Fruit fly (Drosophila melanogaster) Kc167 (cell line): ENCODE measurements around the gene CG7227.

Experiments used
- Myc ChIP-seq: fragments of >200 bp; optimal IDR thresholded peaks from 2 replicates; lab custom pipeline; 2017; ENCODE audit warnings: missing external identifiers
- Sin3A ChIP-seq: fragments of >200 bp; optimal IDR thresholded peaks from 2 replicates; lab custom pipeline; 2018; ENCODE audit warnings: missing external identifiers
- h ChIP-seq: fragments of >200 bp; optimal IDR thresholded peaks from 3 replicates; lab custom pipeline; 2018; ENCODE audit warnings: missing external identifiers
- insv ChIP-seq: fragments of >200 bp; optimal IDR thresholded peaks from 3 replicates; lab custom pipeline; 2018; ENCODE audit warnings: missing external identifiers
- psq ChIP-seq: fragments of >200 bp; optimal IDR thresholded peaks from 2 replicates; lab custom pipeline; 2017; ENCODE audit warnings: missing external identifiers
- ttk ChIP-seq: sonication (Bioruptor generic); optimal IDR thresholded peaks from 2 replicates; lab custom pipeline; 2017; ENCODE audit warnings: missing external identifiers

Gene CG7227

dm6 chr2L:7976738-7977137 is 21.2 kb downstream of the CG7227 start:
- no peak for TF ChIP-seq h (lab: Kevin White, UChicago)
- TF ChIP-seq psq (lab: Kevin White, UChicago) = no peak
- TF ChIP-seq Myc (lab: Kevin White, UChicago) = no peak
- no peak for TF ChIP-seq Sin3A (lab: Kevin White, UChicago)
- TF ChIP-seq insv (lab: Kevin White, UChicago) = no peak
- no peak for TF ChIP-seq ttk (lab: Kevin White, UChicago)

- TF ChIP-seq insv (lab: Kevin White, UChicago) (no peak), Myc (lab: Kevin White, UChicago) (no peak), h (lab: Kevin White, UChicago) (no peak), psq (lab: Kevin White, UChicago) (no peak), Sin3A (lab: Kevin White, UChicago) (no peak), ttk (lab: Kevin White, UChicago) (no peak)
Measured at dm6 chr2L:7973470-7974207, 24.3 kb downstream of the CG7227 start.

dm6 chr2L:7971423-7971822 is 26.5 kb downstream of the CG7227 start:
- TF ChIP-seq Sin3A (lab: Kevin White, UChicago) (no peak), ttk (lab: Kevin White, UChicago) (no peak), Myc (lab: Kevin White, UChicago) (no peak), h (lab: Kevin White, UChicago) (no peak), psq (lab: Kevin White, UChicago) (no peak), insv (lab: Kevin White, UChicago) (no peak)

DNA sequence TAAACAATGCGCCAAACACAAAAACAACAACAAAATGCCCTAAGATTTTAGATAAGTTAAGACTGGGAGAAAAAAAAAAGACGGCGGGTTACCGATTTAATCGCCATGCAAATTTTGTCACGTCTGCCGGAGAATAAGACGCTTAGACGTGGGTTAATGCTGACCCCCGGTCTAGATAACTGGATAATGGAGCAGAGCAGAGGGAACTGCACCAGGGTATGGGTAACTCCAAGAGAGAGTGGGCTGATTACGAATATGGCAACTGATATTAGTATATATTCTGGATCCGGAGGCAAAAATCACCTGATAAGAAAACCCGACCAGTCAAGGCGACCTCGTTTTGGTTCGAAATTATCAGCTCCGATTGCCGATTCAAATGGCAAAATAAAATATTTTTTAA is 27.9 kb downstream of the CG7227 start:
- TF ChIP-seq Myc (lab: Kevin White, UChicago) = no peak
- TF ChIP-seq insv (lab: Kevin White, UChicago) = no peak
- no peak for TF ChIP-seq psq (lab: Kevin White, UChicago)
- no peak for TF ChIP-seq Sin3A (lab: Kevin White, UChicago)
- no peak for TF ChIP-seq h (lab: Kevin White, UChicago)
- no peak for TF ChIP-seq ttk (lab: Kevin White, UChicago)

DNA sequence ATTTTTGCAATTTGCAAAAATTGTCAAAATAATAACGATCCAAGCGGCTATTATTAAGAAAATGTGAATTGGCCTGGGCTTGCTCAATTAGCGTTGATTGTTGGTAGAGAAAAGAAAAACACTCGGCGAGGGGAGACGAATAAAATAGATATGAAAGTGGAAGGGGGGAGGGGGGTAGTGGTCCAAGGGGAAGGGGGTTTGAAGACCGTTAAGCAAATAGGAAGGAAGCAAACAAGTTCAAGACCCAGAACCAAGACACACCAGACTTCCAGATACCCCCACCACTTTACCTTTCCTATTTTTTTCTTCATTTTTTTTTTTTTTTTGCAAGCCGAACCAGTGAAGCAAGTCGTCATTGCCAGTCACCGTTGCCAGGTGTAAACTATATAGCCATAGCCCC is 28.6 kb downstream of the CG7227 start:
- no peak for TF ChIP-seq Sin3A (lab: Kevin White, UChicago)
- TF ChIP-seq insv (lab: Kevin White, UChicago) = no peak
- TF ChIP-seq h (lab: Kevin White, UChicago) = no peak
- TF ChIP-seq Myc (lab: Kevin White, UChicago) = no peak
- no peak for TF ChIP-seq psq (lab: Kevin White, UChicago)
- TF ChIP-seq ttk (lab: Kevin White, UChicago) = no peak

DNA sequence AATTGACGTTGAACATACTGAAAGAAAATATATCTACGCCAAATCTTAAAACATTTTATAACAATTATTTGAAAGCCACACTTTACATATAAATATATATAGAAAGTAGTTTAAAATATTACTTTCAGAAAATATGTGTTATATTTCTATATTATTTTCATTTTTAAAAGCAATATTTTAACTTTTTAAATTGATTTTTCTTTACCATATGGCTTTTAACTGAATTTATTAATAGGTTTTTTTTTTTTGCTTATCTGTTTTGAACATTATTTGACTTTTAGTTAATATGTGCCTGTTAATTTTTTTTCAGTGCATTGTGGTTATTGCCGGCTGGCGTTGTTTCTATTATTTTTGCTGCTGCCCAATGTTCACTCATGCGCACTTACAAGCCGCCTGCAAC is 29.9 kb downstream of the CG7227 start:
- no peak for TF ChIP-seq Myc (lab: Kevin White, UChicago)
- no peak for TF ChIP-seq insv (lab: Kevin White, UChicago)
- TF ChIP-seq ttk (lab: Kevin White, UChicago) = no peak
- TF ChIP-seq Sin3A (lab: Kevin White, UChicago) = no peak
- TF ChIP-seq h (lab: Kevin White, UChicago) = no peak
- TF ChIP-seq psq (lab: Kevin White, UChicago) = no peak

DNA sequence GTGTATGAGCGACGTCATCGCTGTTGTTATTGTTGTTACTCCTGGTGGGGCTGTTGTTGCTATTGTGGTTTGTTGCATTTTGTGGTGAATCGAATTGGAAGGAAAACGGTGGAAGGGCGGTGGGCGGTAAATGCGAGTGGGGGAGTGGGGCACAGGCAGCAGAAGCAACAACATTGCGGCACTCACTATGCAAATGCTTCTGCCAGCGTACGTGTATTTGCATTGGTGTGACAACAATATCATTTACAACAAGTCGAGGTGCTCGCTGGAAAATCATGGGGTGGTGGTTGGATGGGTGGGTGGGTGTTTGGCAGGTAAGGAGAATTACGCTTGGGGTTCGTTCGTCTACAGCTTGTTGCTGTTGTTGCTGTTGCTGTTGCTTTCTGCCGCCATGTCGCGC is 30.3 kb downstream of the CG7227 start:
- TF ChIP-seq Sin3A (lab: Kevin White, UChicago) (no peak), h (lab: Kevin White, UChicago) (no peak), psq (lab: Kevin White, UChicago) (no peak), insv (lab: Kevin White, UChicago) (no peak), ttk (lab: Kevin White, UChicago) (no peak), Myc (lab: Kevin White, UChicago) (no peak)

DNA sequence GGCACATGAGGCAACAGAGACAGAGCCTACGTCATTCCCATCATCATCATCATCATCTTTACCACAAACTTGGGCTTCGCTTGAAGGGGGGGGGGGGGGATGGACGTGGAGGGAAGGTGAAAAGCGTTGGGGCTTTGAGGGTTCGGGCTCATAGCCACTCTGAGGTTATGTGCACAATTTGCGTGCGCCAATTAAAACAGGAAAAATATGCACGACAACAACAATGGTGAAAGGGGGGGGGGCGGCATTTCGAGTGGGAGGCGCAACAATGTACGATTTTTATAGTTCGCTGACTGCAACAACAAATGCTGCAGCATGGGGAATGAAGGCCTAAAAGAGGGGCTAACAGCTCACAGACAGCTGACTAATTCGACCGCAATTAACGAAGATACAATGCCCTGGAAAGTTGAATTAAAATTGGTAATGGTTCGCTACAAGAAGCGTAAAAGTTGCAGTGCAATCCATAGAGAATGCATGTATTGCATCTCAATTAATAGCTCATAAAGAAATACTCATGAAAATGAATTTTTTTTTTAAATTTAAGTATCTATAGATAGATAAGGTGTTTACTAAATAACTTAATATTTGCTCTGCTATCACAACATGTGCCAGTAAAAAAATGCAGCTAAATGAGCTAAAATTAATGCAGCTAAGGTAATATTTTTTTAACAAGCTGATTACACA is 30.9 kb downstream of the CG7227 start:
- no peak for TF ChIP-seq ttk (lab: Kevin White, UChicago)
- TF ChIP-seq insv (lab: Kevin White, UChicago) = no peak
- TF ChIP-seq psq (lab: Kevin White, UChicago) = no peak
- TF ChIP-seq h (lab: Kevin White, UChicago) = no peak
- TF ChIP-seq Sin3A (lab: Kevin White, UChicago) = no peak
- no peak for TF ChIP-seq Myc (lab: Kevin White, UChicago)

DNA sequence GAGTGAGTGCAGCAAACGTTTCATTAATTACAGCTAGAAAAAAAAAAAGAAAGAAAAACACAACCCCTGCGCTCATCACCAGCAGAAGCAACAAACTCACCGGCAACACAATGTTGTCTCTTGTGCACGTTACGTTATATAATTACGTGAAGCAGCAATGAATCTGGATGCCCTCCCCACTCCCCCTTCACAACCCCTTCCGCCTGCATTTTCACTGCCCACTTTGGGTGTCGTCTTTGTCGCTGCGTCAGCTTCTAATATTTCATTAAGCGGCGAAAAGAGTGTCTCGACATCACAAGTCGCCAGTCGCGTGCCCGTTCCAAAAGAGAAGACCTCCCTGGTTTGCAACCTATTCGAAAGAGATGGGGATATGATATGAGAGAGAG is 31.5 kb downstream of the CG7227 start:
- TF ChIP-seq Myc (lab: Kevin White, UChicago) (no peak), psq (lab: Kevin White, UChicago) (no peak)

dm6 chr2L:7965808-7966460 is 32.0 kb downstream of the CG7227 start:
- TF ChIP-seq insv (lab: Kevin White, UChicago) (no peak), Myc (lab: Kevin White, UChicago) (no peak), h (lab: Kevin White, UChicago) (no peak), ttk (lab: Kevin White, UChicago) (no peak), Sin3A (lab: Kevin White, UChicago) (no peak)

DNA sequence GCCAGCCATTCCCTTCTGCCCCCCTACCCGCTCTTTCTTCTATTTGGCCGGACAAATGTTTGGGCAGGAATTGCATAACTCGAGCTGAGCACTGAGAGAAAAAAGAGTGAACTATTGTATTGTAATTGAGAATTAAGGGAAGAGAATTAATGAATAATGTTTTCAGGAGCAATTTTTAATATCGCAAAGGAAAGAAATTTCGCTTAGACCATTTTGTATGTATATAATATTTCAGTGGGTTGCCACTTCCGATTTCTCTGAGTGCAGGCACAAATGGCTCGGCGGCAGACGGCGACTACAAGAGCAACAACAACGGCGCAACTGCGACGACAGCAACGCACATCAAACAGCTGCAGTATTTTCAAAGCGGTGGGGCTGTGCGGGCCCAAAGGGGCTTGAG is 33.3 kb downstream of the CG7227 start:
- TF ChIP-seq Myc (lab: Kevin White, UChicago) (no peak), Sin3A (lab: Kevin White, UChicago) (no peak), psq (lab: Kevin White, UChicago) (no peak), insv (lab: Kevin White, UChicago) (no peak), h (lab: Kevin White, UChicago) (no peak), ttk (lab: Kevin White, UChicago) (no peak)
